Worm (Caenorhabditis elegans): Measurements from ENCODE around the gene T08G5.15.

The T08G5.15 gene

ce11 chrV:14018640-14019039 lies 4.3 kb downstream of the T08G5.15 start, which contains the start of the genes mtl-2 and T08G5.1:
TSS of gene mtl-2 (minus strand) at chrV:14018673.
TSS of gene T08G5.1 (plus strand) at chrV:14018766.
- TF ChIP-seq ceh-40 (GFP tag; IDR thresholded peaks at IDR 0.05) = no peak
- no peak for TF ChIP-seq lin-54 (GFP tag; optimal IDR thresholded peaks at IDR 0.05)
- peak; percentile 40 for TF ChIP-seq nhr-80 (tag; optimal IDR thresholded peaks at IDR 0.05)
- no peak for TF ChIP-seq him-1 (tag; optimal IDR thresholded peaks at IDR 0.05)

DNA sequence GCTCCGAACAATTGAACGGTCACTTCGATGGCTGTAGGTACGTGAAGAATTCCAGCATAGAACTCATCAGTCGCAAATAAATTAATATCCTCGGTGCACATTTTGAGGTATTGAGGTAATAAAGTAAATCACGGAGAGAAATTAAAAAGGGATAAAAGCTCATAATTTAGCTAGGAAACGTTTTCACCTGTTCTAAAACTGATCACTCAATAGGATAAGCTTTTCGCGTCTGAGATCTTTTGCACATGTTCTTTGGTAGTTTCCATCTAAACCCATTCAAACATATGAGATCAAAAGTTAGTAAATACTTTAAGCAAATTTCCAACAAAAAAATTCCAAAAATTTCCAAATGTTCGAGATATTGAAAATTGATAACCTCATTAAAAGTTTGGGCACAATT lies 5.5 kb downstream of the T08G5.15 start, which contains the start of gene srh-308:
TSS of gene srh-308 (minus strand) at position 101 of the 400 bp plus-strand sequence.
- TF ChIP-seq nhr-80 (tag; optimal IDR thresholded peaks at IDR 0.05) (no peak), unc-130 (GFP tag; optimal IDR thresholded peaks at IDR 0.05) (no peak), ama-1 (optimal IDR thresholded peaks at IDR 0.05) (no peak), ama-1 (GFP tag; optimal IDR thresholded peaks at IDR 0.05) (no peak), hmg-1.2 (GFP tag; IDR thresholded peaks at IDR 0.05) (no peak), attf-3 (GFP tag; conservative IDR thresholded peaks at IDR 0.05) (no peak), chd-7 (tag; optimal IDR thresholded peaks at IDR 0.05) (no peak), tbx-9 (tag; optimal IDR thresholded peaks at IDR 0.05; ENCODE audit: borderline replicate concordance) (no peak), hrde-1 (tag; optimal IDR thresholded peaks at IDR 0.05; ENCODE audit: borderline replicate concordance) (no peak), ZK185.1 (tag; optimal IDR thresholded peaks at IDR 0.05; ENCODE audit: poor library complexity, severe bottlenecking) (no peak), dpl-1 (GFP tag; optimal IDR thresholded peaks at IDR 0.05) (no peak)

DNA sequence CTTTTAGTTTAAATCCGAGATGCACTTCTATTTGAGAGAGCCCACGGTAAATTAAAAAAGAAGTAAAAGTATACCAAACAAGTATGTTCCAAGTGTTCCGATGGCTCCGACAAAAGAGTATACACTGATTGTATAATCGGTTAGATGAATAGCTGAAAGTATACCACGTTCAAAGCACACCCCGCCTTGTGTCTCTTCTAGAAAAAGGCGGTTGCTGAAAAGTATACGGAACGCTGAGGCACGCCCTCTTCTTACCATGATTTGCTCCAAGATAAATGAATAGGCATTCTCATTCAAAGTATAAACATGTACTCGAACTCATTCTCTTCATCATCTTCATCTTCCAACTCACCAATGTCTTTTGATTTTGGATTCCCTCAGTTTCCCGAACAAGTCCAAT lies 8.6 kb downstream of the T08G5.15 start, which contains the start of gene end-3:
TSS of gene end-3 (plus strand) at position 301 of the 400 bp plus-strand sequence.
- TF ChIP-seq K12H6.12 (tag; optimal IDR thresholded peaks at IDR 0.05) = no peak
- TF ChIP-seq Y56A3A.18 (GFP tag; IDR thresholded peaks at IDR 0.05) = no peak
- no peak for TF ChIP-seq lsl-1 (GFP tag; optimal IDR thresholded peaks at IDR 0.05)
- no peak for TF ChIP-seq ztf-28 (GFP tag; IDR thresholded peaks at IDR 0.05)
- TF ChIP-seq sptf-2 (GFP tag; optimal IDR thresholded peaks at IDR 0.05) = no peak
- TF ChIP-seq ceh-91 (GFP tag; IDR thresholded peaks at IDR 0.05) = no peak
- TF ChIP-seq chd-7 (tag; optimal IDR thresholded peaks at IDR 0.05) = no peak
- TF ChIP-seq unc-130 (GFP tag; optimal IDR thresholded peaks at IDR 0.05) = no peak

ce11 chrV:14013638-14014037 lies 9.3 kb downstream of the T08G5.15 start:
- TF ChIP-seq B0035.1 (tag; optimal IDR thresholded peaks at IDR 0.05) (no peak), nhr-80 (tag; optimal IDR thresholded peaks at IDR 0.05) (no peak), unc-62 (GFP tag; optimal IDR thresholded peaks at IDR 0.05) (no peak), mel-28 (tag; optimal IDR thresholded peaks at IDR 0.05; ENCODE audit: borderline replicate concordance) (no peak), lin-35 (GFP tag; optimal IDR thresholded peaks at IDR 0.05) (no peak), nfya-2 (GFP tag; IDR thresholded peaks at IDR 0.05) (no peak), F22D6.2 (tag; optimal IDR thresholded peaks at IDR 0.05) (no peak), bed-1 (GFP tag; IDR thresholded peaks at IDR 0.05) (no peak), tlf-1 (GFP tag; optimal IDR thresholded peaks at IDR 0.05) (no peak), attf-6 (GFP tag; IDR thresholded peaks at IDR 0.05) (no peak), dpff-1 (tag; optimal IDR thresholded peaks at IDR 0.05) (no peak), T07F8.4 (tag; optimal IDR thresholded peaks at IDR 0.05) (no peak), ztf-25 (GFP tag; IDR thresholded peaks at IDR 0.05) (no peak), let-526 (GFP tag; IDR thresholded peaks at IDR 0.05) (no peak), ceh-79 (tag; optimal IDR thresholded peaks at IDR 0.05) (no peak), B0261.1 (tag; optimal IDR thresholded peaks at IDR 0.05) (no peak), egrh-3 (GFP tag; IDR thresholded peaks at IDR 0.05) (no peak), madf-3 (GFP tag; IDR thresholded peaks at IDR 0.05) (no peak), lin-26 (GFP tag; IDR thresholded peaks at IDR 0.05) (no peak), xnd-1 (tag; optimal IDR thresholded peaks at IDR 0.05) (no peak), F49E8.2 (tag; optimal IDR thresholded peaks at IDR 0.05; ENCODE audit: insufficient read depth) (no peak), ceh-100 (GFP tag; IDR thresholded peaks at IDR 0.05) (0 out of 2 replicates have a peak, but pooled peaks have one; percentile 11), nfyb-1 (GFP tag; IDR thresholded peaks at IDR 0.05) (no peak), Y53G8AR.9 (GFP tag; conservative IDR thresholded peaks at IDR 0.05) (no peak), attf-5 (GFP tag; optimal IDR thresholded peaks at IDR 0.05) (no peak), mes-4 (tag; optimal IDR thresholded peaks at IDR 0.05) (no peak)
